Fruit fly (Drosophila melanogaster) whole organism, embryonic: ENCODE data around the gene Cpr31A.

Experiments
- Ada2b ChIP-seq: fragments of 200-800 bp; sonication (Bioruptor generic); IDR thresholded peaks from 2 replicates; pipeline ENCODE4 v1.3.6; 2022; ENCODE audit warnings: missing biosample characterization, missing genetic modification characterization
- Bgb ChIP-seq: fragments of 200-800 bp; sonication (Bioruptor generic); IDR thresholded peaks from 2 replicates; pipeline ENCODE4 v1.3.6; 2022; ENCODE audit warnings: missing biosample characterization, missing genetic modification characterization; ENCODE audit not compliant: partially characterized antibody
- CG10321 ChIP-seq: fragments of 200-800 bp; sonication (Bioruptor generic); IDR thresholded peaks from 2 replicates; pipeline ENCODE4 v1.3.6; 2022; ENCODE audit warnings: missing biosample characterization, missing genetic modification characterization
- CG10959 ChIP-seq: fragments of 200-800 bp; sonication (Bioruptor generic); IDR thresholded peaks from 2 replicates; pipeline ENCODE4 v1.3.6; 2022; ENCODE audit warnings: missing biosample characterization, missing genetic modification characterization
- CG11456 ChIP-seq: fragments of 200-800 bp; sonication (Bioruptor generic); IDR thresholded peaks from 3 replicates; pipeline ENCODE4 v1.3.6; 2022; ENCODE audit warnings: missing biosample characterization, missing genetic modification characterization
- CG12942 ChIP-seq: fragments of 200-800 bp; sonication (Bioruptor generic); optimal IDR thresholded peaks from 3 replicates; lab custom pipeline; 2016; ENCODE audit warnings: missing biosample characterization, missing genetic modification characterization
- CG13287 ChIP-seq: fragments of 200-800 bp; sonication (Bioruptor generic); IDR thresholded peaks from 2 replicates; pipeline ENCODE4 v1.3.6; 2022; ENCODE audit warnings: missing biosample characterization, missing genetic modification characterization; ENCODE audit not compliant: partially characterized antibody
- CG13296 ChIP-seq: fragments of 200-800 bp; sonication (Bioruptor generic); optimal IDR thresholded peaks from 3 replicates; lab custom pipeline; 2018; ENCODE audit warnings: missing biosample characterization, mild to moderate bottlenecking, missing genetic modification characterization
- CG18476 ChIP-seq: fragments of 200-800 bp; sonication (Bioruptor generic); optimal IDR thresholded peaks from 2 replicates; lab custom pipeline; 2016; ENCODE audit warnings: missing biosample characterization, mild to moderate bottlenecking, missing genetic modification characterization
- CG2129 ChIP-seq: fragments of 200-800 bp; sonication (Bioruptor generic); IDR thresholded peaks from 2 replicates; pipeline ENCODE4 v1.3.6; 2022; ENCODE audit warnings: missing biosample characterization, missing genetic modification characterization; ENCODE audit not compliant: partially characterized antibody
- CG3065 ChIP-seq: fragments of 200-800 bp; sonication (Bioruptor generic); optimal IDR thresholded peaks from 2 replicates; lab custom pipeline; 2016; ENCODE audit warnings: missing biosample characterization, missing genetic modification characterization
- CG4404 ChIP-seq: fragments of 200-800 bp; sonication (Bioruptor generic); IDR thresholded peaks from 2 replicates; pipeline ENCODE4 v1.3.6; 2022; ENCODE audit warnings: missing biosample characterization, missing genetic modification characterization
- CG6854 ChIP-seq: fragments of 200-800 bp; sonication (Bioruptor generic); optimal IDR thresholded peaks from 3 replicates; lab custom pipeline; 2017; ENCODE audit warnings: missing biosample characterization, mild to moderate bottlenecking, missing genetic modification characterization
- CG7271 ChIP-seq: fragments of 200-800 bp; sonication (Bioruptor generic); optimal IDR thresholded peaks from 2 replicates; lab custom pipeline; 2018; ENCODE audit warnings: missing biosample characterization, mild to moderate bottlenecking, missing genetic modification characterization, moderate library complexity
- CG9727 ChIP-seq: fragments of 200-800 bp; sonication (Bioruptor generic); optimal IDR thresholded peaks from 3 replicates; lab custom pipeline; 2017; ENCODE audit warnings: missing biosample characterization, mild to moderate bottlenecking, missing genetic modification characterization
- CTCF ChIP-seq: fragments of 200-800 bp; sonication (Bioruptor generic); optimal IDR thresholded peaks from 2 replicates; lab custom pipeline; 2017; ENCODE audit warnings: missing biosample characterization, mild to moderate bottlenecking, missing genetic modification characterization, moderate library complexity
- D19B ChIP-seq: fragments of 200-800 bp; sonication (Bioruptor generic); optimal IDR thresholded peaks from 2 replicates; lab custom pipeline; 2017; ENCODE audit warnings: missing biosample characterization, mild to moderate bottlenecking, missing genetic modification characterization
- Dbx ChIP-seq: fragments of 200-800 bp; sonication (Bioruptor generic); IDR thresholded peaks from 3 replicates; pipeline ENCODE4 v1.3.6; 2022; ENCODE audit warnings: missing biosample characterization, missing genetic modification characterization
- Dek ChIP-seq: fragments of 200-800 bp; sonication (Bioruptor generic); optimal IDR thresholded peaks from 3 replicates; lab custom pipeline; 2019; ENCODE audit warnings: missing biosample characterization, mild to moderate bottlenecking, missing genetic modification characterization, moderate library complexity
- Drgx ChIP-seq: fragments of 200-800 bp; sonication (Bioruptor generic); IDR thresholded peaks from 2 replicates; pipeline ENCODE4 v1.3.6; 2022; ENCODE audit warnings: missing biosample characterization, missing genetic modification characterization
- ERR ChIP-seq: fragments of 200-800 bp; sonication (Bioruptor generic); optimal IDR thresholded peaks from 2 replicates; lab custom pipeline; 2016; ENCODE audit warnings: missing biosample characterization, missing genetic modification characterization
- Hey ChIP-seq: fragments of 200-800 bp; sonication (Bioruptor generic); optimal IDR thresholded peaks from 3 replicates; lab custom pipeline; 2018; ENCODE audit warnings: missing biosample characterization, mild to moderate bottlenecking, missing genetic modification characterization
- Hr3 ChIP-seq: fragments of 200-800 bp; sonication (Bioruptor generic); optimal IDR thresholded peaks from 3 replicates; lab custom pipeline; 2016; ENCODE audit warnings: missing biosample characterization, missing genetic modification characterization
- MBD-R2 ChIP-seq: fragments of 200-800 bp; sonication (Bioruptor generic); IDR thresholded peaks from 2 replicates; pipeline ENCODE4 v1.3.6; 2022; ENCODE audit warnings: missing biosample characterization, missing genetic modification characterization
- MESR4 ChIP-seq: fragments of 200-800 bp; sonication (Bioruptor generic); optimal IDR thresholded peaks from 2 replicates; lab custom pipeline; 2018; ENCODE audit warnings: missing biosample characterization, mild to moderate bottlenecking, missing genetic modification characterization, moderate library complexity
- Nf-YC ChIP-seq: fragments of 200-800 bp; optimal IDR thresholded peaks from 3 replicates; lab custom pipeline; 2019; ENCODE audit warnings: missing biosample characterization, mild to moderate bottlenecking, missing genetic modification characterization, moderate library complexity
- Pdp1 ChIP-seq, 2 experiments: fragments of 200-800 bp; sonication (Bioruptor generic); optimal IDR thresholded peaks; 3 replicates each; lab custom pipeline; 2016; ENCODE audit warnings: missing biosample characterization in 2 of 2, missing genetic modification characterization in 2 of 2, mild to moderate bottlenecking in 1 of 2, moderate library complexity in 1 of 2
- TFAM ChIP-seq: fragments of 200-800 bp; sonication (Bioruptor generic); optimal IDR thresholded peaks from 2 replicates; lab custom pipeline; 2017; ENCODE audit warnings: missing biosample characterization, missing genetic modification characterization, inconsistent platforms
- ac ChIP-seq: fragments of 200-800 bp; sonication (Bioruptor generic); optimal IDR thresholded peaks from 3 replicates; lab custom pipeline; 2017; ENCODE audit warnings: missing biosample characterization, mild to moderate bottlenecking, missing genetic modification characterization
- az2 ChIP-seq: fragments of 200-800 bp; sonication (Bioruptor generic); optimal IDR thresholded peaks from 3 replicates; lab custom pipeline; 2016; ENCODE audit warnings: missing biosample characterization, missing genetic modification characterization
- bsh ChIP-seq, 2 experiments: fragments of 200-800 bp; sonication (Bioruptor generic); optimal IDR thresholded peaks; 2 replicates each; lab custom pipeline; 2017 to 2018; ENCODE audit warnings: mild to moderate bottlenecking in 2 of 2, missing biosample characterization in 2 of 2, missing genetic modification characterization in 2 of 2, moderate library complexity in 1 of 2
- cad ChIP-seq: fragments of >200 bp; optimal IDR thresholded peaks from 2 replicates; lab custom pipeline; 2017; ENCODE audit warnings: missing biosample characterization, missing genetic modification characterization
- cas ChIP-seq: fragments of 200-800 bp; sonication (Bioruptor generic); IDR thresholded peaks from 2 replicates; pipeline ENCODE4 v1.3.6; 2022; ENCODE audit warnings: missing biosample characterization, missing genetic modification characterization
- caup ChIP-seq: fragments of 200-800 bp; sonication (Bioruptor generic); optimal IDR thresholded peaks from 3 replicates; lab custom pipeline; 2017; ENCODE audit warnings: missing biosample characterization, mild to moderate bottlenecking, missing genetic modification characterization, moderate library complexity; ENCODE audit not compliant: severe bottlenecking
- crol ChIP-seq: fragments of 200-800 bp; sonication (Bioruptor generic); IDR thresholded peaks from 2 replicates; pipeline ENCODE4 v1.3.6; 2022; ENCODE audit warnings: missing biosample characterization, missing genetic modification characterization
- dimm ChIP-seq: fragments of 200-800 bp; sonication (Bioruptor generic); IDR thresholded peaks from 2 replicates; pipeline ENCODE4 v1.3.6; 2022; ENCODE audit warnings: missing biosample characterization, missing genetic modification characterization
- disco-r ChIP-seq: fragments of 200-800 bp; sonication (Bioruptor generic); optimal IDR thresholded peaks from 2 replicates; lab custom pipeline; 2016; ENCODE audit warnings: missing biosample characterization, missing genetic modification characterization
- dmrt99B ChIP-seq: fragments of 200-800 bp; sonication (Bioruptor generic); optimal IDR thresholded peaks from 2 replicates; lab custom pipeline; 2018; ENCODE audit warnings: missing biosample characterization, mild to moderate bottlenecking, missing genetic modification characterization, moderate library complexity
- dpn ChIP-seq, 2 experiments: fragments of 200-800 bp; sonication (Bioruptor generic); optimal IDR thresholded peaks; 3 replicates each; lab custom pipeline; 2016; ENCODE audit warnings: missing biosample characterization in 2 of 2, missing genetic modification characterization in 2 of 2
- gcm ChIP-seq: fragments of 200-800 bp; sonication (Bioruptor generic); optimal IDR thresholded peaks from 2 replicates; lab custom pipeline; 2019; ENCODE audit warnings: missing biosample characterization, mild to moderate bottlenecking, missing genetic modification characterization, moderate library complexity
- gcm2 ChIP-seq: fragments of 200-800 bp; sonication (Bioruptor generic); optimal IDR thresholded peaks from 2 replicates; lab custom pipeline; 2016; ENCODE audit warnings: missing biosample characterization, missing genetic modification characterization
- gro ChIP-seq: fragments of 200-800 bp; sonication (Bioruptor generic); optimal IDR thresholded peaks from 2 replicates; lab custom pipeline; 2016; ENCODE audit warnings: missing biosample characterization, missing genetic modification characterization
- gt ChIP-seq: fragments of 200-800 bp; sonication (Bioruptor generic); IDR thresholded peaks from 2 replicates; pipeline ENCODE4 v1.3.6; 2022; ENCODE audit warnings: missing biosample characterization, missing genetic modification characterization
- knrl ChIP-seq: fragments of 200-800 bp; sonication (Bioruptor generic); IDR thresholded peaks from 3 replicates; pipeline ENCODE4 v1.3.6; 2022; ENCODE audit warnings: missing biosample characterization, missing genetic modification characterization; ENCODE audit not compliant: partially characterized antibody
- pan ChIP-seq, 4 experiments: fragments of >200 bp in 3 of 4; fragments of 200-800 bp in 1 of 4; sonication (Bioruptor generic) in 1 of 4; optimal IDR thresholded peaks in 3 of 4; IDR thresholded peaks in 1 of 4; 2 replicates each; pipeline versions ENCODE4 v1.3.6 to Lab custom; 2017 to 2022; ENCODE audit warnings: missing biosample characterization in 2 of 4, missing genetic modification characterization in 2 of 4, mixed read lengths in 1 of 4
- pnt ChIP-seq: fragments of 200-800 bp; sonication (Bioruptor generic); optimal IDR thresholded peaks from 3 replicates; lab custom pipeline; 2016; ENCODE audit warnings: missing biosample characterization, missing genetic modification characterization
- vnd ChIP-seq: fragments of 200-800 bp; sonication (Bioruptor generic); IDR thresholded peaks from 3 replicates; pipeline ENCODE4 v1.3.6; 2022; ENCODE audit warnings: missing biosample characterization, missing genetic modification characterization; ENCODE audit not compliant: partially characterized antibody

Gene Cpr31A

dm6 chr2L:10033410-10033809 is 20.6 kb upstream of the Cpr31A start (continued):
- TF ChIP-seq CG6854 (GFP tag; lab: Kevin White, UChicago), result no peak
- TF ChIP-seq dimm (GFP tag; lab: Robert Waterston, UW), result no peak
- no peak for TF ChIP-seq bsh (GFP tag; optimal IDR thresholded peaks at IDR 0.05; lab: Kevin White, UChicago)
- TF ChIP-seq gcm (GFP tag; lab: Kevin White, UChicago), result no peak
- no peak for TF ChIP-seq ERR
- peak; percentile 43; the same call in 1 of the 3 replicates for TF ChIP-seq knrl (GFP tag; lab: Robert Waterston, UW)
- TF ChIP-seq CG18476, result no peak
- no peak for TF ChIP-seq Dbx (GFP tag; lab: Robert Waterston, UW)
- TF ChIP-seq pan (optimal IDR thresholded peaks at IDR 0.05; lab: Kevin White, UChicago), result no peak
- no peak for TF ChIP-seq pan (GFP tag; optimal IDR thresholded peaks at IDR 0.05 in 1 of 2, IDR thresholded peaks at IDR 0.05 in 1 of 2)
- no peak for TF ChIP-seq dmrt99B
- no peak for TF ChIP-seq MBD-R2 (GFP tag; lab: Robert Waterston, UW)
- TF ChIP-seq cad (GFP tag; lab: Kevin White, UChicago), result no peak
- TF ChIP-seq disco-r (GFP tag; lab: Kevin White, UChicago), result no peak
- no peak for TF ChIP-seq gcm2 (GFP tag; lab: Kevin White, UChicago)
- no peak for TF ChIP-seq CG3065 (GFP tag; lab: Kevin White, UChicago)
- no peak for TF ChIP-seq CG2129
- TF ChIP-seq Pdp1 (GFP tag; optimal IDR thresholded peaks at IDR 0.05; lab: Kevin White, UChicago), result no peak
- TF ChIP-seq crol, result no peak
- TF ChIP-seq CTCF (GFP tag; lab: Kevin White, UChicago), result peak; percentile 83
- no peak for TF ChIP-seq Ada2b (GFP tag; lab: Robert Waterston, UW)
- TF ChIP-seq az2 (GFP tag; lab: Kevin White, UChicago), result no peak
- no peak for TF ChIP-seq Dek (tag; lab: Kevin White, UChicago)
- no peak for TF ChIP-seq CG4404
- TF ChIP-seq caup (GFP tag; lab: Kevin White, UChicago), result no peak
- no peak for TF ChIP-seq Hr3 (GFP tag; lab: Kevin White, UChicago)
- no peak for TF ChIP-seq gro (GFP tag; lab: Kevin White, UChicago)
- TF ChIP-seq CG13287 (GFP tag; lab: Robert Waterston, UW), result peak; percentile 23; the same call in 1 of the 2 replicates
- no peak for TF ChIP-seq TFAM (GFP tag; lab: Kevin White, UChicago)
- no peak for TF ChIP-seq CG12942 (GFP tag; lab: Kevin White, UChicago)
- peak; percentile 38 for TF ChIP-seq D19B
- peak; percentile 55; the same call in 1 of the 2 replicates for TF ChIP-seq Drgx (GFP tag; lab: Robert Waterston, UW)
- no peak for TF ChIP-seq CG7271 (tag; lab: Kevin White, UChicago)
- no peak for TF ChIP-seq CG10959 (GFP tag; lab: Robert Waterston, UW)
- TF ChIP-seq pnt (GFP tag; lab: Kevin White, UChicago), result no peak
- no peak for TF ChIP-seq CG11456 (GFP tag; lab: Robert Waterston, UW)
- no peak for TF ChIP-seq cas
- peak; percentile 80 for TF ChIP-seq vnd (GFP tag; lab: Robert Waterston, UW)
- no peak for TF ChIP-seq CG9727 (GFP tag; lab: Kevin White, UChicago)
- TF ChIP-seq Bgb (GFP tag; lab: Robert Waterston, UW), result peak; percentile 82
- TF ChIP-seq CG10321 (GFP tag; lab: Robert Waterston, UW), result no peak
- no peak for TF ChIP-seq Hey (tag; lab: Kevin White, UChicago)
- TF ChIP-seq dpn (GFP tag; optimal IDR thresholded peaks at IDR 0.05; lab: Kevin White, UChicago), result no peak
- no peak for TF ChIP-seq ac (GFP tag; lab: Kevin White, UChicago)
- no peak for TF ChIP-seq gt (GFP tag; lab: Robert Waterston, UW)
- no peak for TF ChIP-seq MESR4 (GFP tag; lab: Kevin White, UChicago)
- TF ChIP-seq Nf-YC (tag; lab: Kevin White, UChicago), result no peak
- TF ChIP-seq CG13296 (GFP tag; lab: Kevin White, UChicago), result no peak
